Worm (Caenorhabditis elegans): ENCODE results near the gene F36H5.8.

F36H5.8 gene

ce11 chrII:1709959-1710358 lies 40.5 kb downstream of the F36H5.8 start, which contains the start of gene fbxa-184:
fbxa-184 (plus strand) TSS chrII:1710259.
- TF ChIP-seq daf-12 (tag; optimal IDR thresholded peaks at IDR 0.05) (no peak), snpc-1.2 (GFP tag; IDR thresholded peaks at IDR 0.05) (no peak), daf-8 (GFP tag; IDR thresholded peaks at IDR 0.05) (no peak), spr-3 (GFP tag; optimal IDR thresholded peaks at IDR 0.05) (no peak), aha-1 (tag) (peak; percentile 28), F37D6.2 (tag; optimal IDR thresholded peaks at IDR 0.05) (no peak), R02D3.7 (tag; optimal IDR thresholded peaks at IDR 0.05) (no peak)

- TF ChIP-seq aha-1 (tag) = peak; percentile 44
- no peak for TF ChIP-seq nhr-111 (GFP tag; optimal IDR thresholded peaks at IDR 0.05)
Observed at ce11 chrII:1706385-1706784, 44.1 kb downstream of the F36H5.8 start, which contains the start of gene sdz-18. sdz-18 (minus strand) TSS chrII:1706485.

ce11 chrII:1703363-1703762 lies 47.1 kb downstream of the F36H5.8 start, which contains the start of gene fbxb-47:
fbxb-47 (minus strand) TSS chrII:1703463.
- TF ChIP-seq nhr-77 (tag; optimal IDR thresholded peaks at IDR 0.05) = no peak
- no peak for TF ChIP-seq snpc-4 (tag; optimal IDR thresholded peaks at IDR 0.05)
- TF ChIP-seq unc-39 (tag; optimal IDR thresholded peaks at IDR 0.05) = no peak
- TF ChIP-seq nhr-11 (tag; optimal IDR thresholded peaks at IDR 0.05) = no peak
- no peak for TF ChIP-seq skn-1 (tag; optimal IDR thresholded peaks at IDR 0.05)
- no peak for TF ChIP-seq T26A8.4 (GFP tag; IDR thresholded peaks at IDR 0.05)
- TF ChIP-seq F37D6.2 (tag; optimal IDR thresholded peaks at IDR 0.05) = no peak
- TF ChIP-seq snpc-1.2 (GFP tag; IDR thresholded peaks at IDR 0.05) = no peak

ce11 chrII:1700518-1701091 lies 49.9 kb downstream of the F36H5.8 start:
- 0 out of 2 replicates have a peak, but pooled peaks have one; percentile 48 for TF ChIP-seq dmd-8 (GFP tag; IDR thresholded peaks at IDR 0.05)

Data from whole organism, L4 larva.